Worm (Caenorhabditis elegans) whole organism, dauer: ENCODE measurements around the gene nhr-61.

Experiments
- unc-62 ChIP-seq: sonication (generic microtip); optimal IDR thresholded peaks from 2 replicates; lab custom pipeline; 2017; ENCODE audit warnings: missing biosample characterization, missing genetic modification reagents, missing genetic modification characterization

nhr-61 gene

DNA sequence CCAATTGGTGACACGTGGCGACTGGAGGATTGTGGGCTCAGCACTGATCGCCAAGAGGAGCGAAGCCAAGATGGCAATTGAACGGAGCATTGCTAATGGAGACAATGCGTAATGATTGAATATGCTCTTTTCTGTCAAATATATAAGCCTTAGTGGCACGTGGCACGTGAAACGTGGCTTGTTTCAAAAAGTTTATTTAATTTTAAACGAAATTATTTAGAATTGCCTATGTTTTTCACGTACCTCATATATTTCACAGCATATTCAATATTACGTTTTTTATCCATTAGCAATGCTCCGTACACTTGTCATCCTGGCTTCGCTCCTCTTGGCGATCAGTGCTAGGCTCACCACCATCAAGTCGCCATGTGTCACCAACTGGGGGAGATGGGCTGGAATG, 32.4 kb downstream of the nhr-61 start, which contains the start of gene Y54E2A.9:
Gene Y54E2A.9 (minus strand): TSS at position 101 of the 400 bp plus-strand sequence.
- TF ChIP-seq unc-62 (GFP tag; lab: Kevin White, UChicago), result no peak

DNA sequence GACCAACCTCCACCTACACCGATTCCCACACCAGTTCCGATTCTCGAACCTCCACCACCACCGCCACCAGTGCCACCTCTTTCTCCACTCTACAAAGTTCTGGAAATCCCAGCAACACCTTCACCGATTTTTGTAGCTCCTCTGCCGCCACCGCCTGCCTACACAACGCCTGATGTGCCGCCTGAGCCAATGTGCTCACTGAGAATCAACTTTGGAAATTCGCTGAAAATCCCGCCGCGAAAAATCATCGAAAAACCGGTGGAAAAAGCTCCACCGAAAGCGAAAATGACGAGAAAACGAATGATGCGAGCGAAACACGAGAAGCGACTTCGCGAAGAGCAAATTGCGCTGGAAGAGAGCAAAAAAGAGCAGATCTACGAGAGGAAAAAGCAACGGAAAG, 38.5 kb downstream of the nhr-61 start:
- no peak for TF ChIP-seq unc-62 (GFP tag; lab: Kevin White, UChicago)

DNA sequence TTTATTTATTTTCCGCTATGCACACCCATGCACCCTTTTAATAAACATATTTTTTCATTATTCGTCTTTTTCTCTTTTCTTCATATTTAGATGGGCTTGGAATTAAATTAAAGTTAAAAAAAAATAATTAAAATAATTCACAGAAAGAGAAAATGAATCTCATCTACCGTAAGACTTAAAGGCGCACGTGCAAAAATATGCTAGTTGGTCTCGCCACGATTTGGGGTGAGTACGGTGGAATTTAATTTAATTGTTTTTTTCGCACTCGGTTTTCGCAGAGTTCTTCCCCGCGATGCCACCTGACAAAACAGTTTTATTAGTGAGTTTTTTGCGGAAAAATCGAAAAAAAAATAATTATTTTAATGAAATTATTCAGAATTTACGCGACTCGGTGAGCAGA, 40.3 kb downstream of the nhr-61 start, which contains the start of gene Y54E2A.8:
Gene Y54E2A.8 (plus strand): TSS at position 254 of the 400 bp plus-strand sequence.
- no peak for TF ChIP-seq unc-62 (GFP tag; lab: Kevin White, UChicago)

DNA sequence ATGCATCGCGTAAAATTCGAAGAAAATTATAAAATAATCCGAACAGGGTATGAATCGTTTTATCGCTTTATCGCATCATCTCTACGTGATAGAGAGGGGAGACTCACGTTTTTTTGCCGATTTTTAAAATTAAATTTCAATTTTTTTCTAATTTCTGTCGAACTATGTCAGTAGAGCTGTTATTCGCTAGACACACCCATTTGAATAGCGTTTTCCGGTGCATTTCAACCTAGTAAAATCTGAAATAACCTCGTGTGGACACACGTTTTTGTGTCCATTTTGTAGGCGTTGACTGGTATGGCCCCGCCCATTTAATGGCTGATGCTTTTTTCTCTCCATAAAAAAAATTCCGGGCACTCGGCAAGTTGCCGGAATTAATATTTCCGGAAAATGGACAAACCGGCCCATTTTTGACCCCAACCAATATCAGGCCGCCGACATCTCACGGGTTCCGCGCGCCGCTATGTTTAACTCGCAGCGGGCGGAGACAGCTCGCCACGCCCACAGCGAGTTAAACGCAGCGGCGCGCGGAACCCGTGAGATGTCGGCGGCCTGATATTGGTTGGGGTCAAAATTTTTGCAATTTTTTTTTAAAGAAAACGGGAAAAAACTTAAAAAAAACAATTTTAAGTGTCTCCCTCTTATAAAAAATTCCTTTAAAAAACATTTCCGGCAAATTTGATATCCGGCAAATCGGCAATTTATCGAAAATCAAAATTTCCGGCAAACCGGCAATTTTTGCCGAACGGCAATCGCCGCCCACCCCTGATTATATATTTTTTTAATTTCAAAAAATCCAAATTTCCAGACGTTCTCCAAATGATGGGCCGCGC, 45.2 kb downstream of the nhr-61 start, which contains the start of gene Y54E2A.7:
Gene Y54E2A.7 (minus strand): TSS at position 51 of the 833 bp plus-strand sequence.
- no peak for TF ChIP-seq unc-62 (GFP tag; lab: Kevin White, UChicago)

DNA sequence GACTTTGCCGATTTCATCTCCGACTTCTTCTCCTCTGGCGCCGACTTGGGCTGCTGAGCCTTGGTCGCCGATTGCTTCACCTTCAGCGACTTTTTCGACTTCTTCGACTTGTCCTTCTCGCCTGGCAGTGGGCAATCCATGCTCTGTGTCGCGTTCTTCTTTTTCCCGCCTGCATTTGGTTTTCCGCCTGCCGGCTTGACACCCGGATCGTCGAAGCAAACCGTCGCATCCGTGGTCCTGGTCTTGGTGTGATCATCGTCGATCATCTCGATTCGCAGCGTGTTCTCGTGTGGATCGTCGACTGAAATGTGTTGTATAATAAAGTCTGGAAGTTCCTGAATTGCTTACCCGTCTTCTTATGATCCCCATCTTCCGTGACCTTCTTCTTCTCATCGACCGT, 46.2 kb downstream of the nhr-61 start:
- TF ChIP-seq unc-62 (GFP tag; lab: Kevin White, UChicago), result no peak

DNA sequence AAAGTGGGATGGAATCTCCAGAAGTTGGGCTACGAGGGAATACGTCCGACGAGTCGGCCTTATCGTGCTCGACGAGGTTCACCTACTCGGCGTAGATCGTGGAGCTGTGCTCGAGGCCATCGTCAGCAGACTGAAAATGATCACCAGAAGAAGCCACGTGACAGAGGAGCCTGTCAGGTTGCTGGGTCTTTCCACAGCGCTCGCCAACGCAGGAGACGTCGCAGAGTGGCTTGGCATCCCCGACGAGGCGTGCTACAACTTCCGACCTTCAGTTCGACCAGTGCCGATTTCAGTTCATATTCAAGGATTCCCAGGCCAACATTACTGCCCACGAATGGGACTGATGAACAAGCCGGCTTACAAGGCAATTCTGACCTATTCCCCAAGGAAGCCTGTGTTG, 47.2 kb downstream of the nhr-61 start:
- no peak for TF ChIP-seq unc-62 (GFP tag; lab: Kevin White, UChicago)

DNA sequence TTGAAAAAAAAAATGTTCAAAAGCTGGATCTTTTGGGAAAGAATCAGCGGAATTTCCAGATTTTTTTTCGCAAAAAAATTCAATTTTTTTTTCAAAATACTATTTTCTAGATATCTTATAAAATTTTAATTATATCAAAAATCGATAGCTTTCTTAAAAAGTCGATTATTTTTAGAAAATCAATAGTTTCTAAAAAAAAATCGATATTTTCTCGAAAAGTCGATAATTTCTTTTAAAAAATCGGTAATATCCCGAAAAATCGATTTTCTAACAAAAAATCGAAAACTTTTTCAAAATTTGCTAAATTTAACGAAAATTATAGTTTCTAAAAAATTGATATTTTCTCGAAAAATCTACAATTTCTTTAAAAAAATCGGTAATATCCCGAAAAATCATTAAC, 49.5 kb downstream of the nhr-61 start:
- no peak for TF ChIP-seq unc-62 (GFP tag; lab: Kevin White, UChicago)
